Worm (Caenorhabditis elegans): ENCODE data around the gene rep-1.

DNA sequence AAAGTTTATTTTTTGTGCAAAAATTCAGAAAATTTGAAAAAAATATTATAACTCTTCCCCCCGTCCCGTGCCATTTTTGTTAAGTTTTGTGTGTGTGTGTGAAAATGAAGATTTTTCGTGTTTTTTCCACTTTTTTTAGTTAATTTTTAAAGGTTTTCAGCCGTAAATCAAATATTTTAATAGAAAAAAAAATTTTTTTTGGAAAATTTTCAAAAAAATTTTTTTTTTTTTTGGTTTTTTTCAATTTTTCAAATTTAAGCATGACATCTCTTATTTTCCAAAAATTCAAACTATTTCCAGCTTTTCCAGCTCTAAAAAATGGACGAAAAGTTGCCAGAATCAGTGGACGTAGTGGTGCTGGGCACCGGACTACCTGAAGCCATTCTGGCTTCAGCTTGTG, at the start of gene rep-1:
- no peak for TF ChIP-seq F49E8.2 (tag; optimal IDR thresholded peaks at IDR 0.05; ENCODE audit: insufficient read depth)
- TF ChIP-seq F23B12.7 (tag; optimal IDR thresholded peaks at IDR 0.05; ENCODE audit: insufficient read depth): no peak

Data from whole organism, young adult.